Worm (Caenorhabditis elegans) whole organism, late embryonic: Measurements from ENCODE around the gene zzz-1.

ENCODE experiments used
- C08G9.2 ChIP-seq: sonication (generic microtip); optimal IDR thresholded peaks from 2 replicates; lab custom pipeline; 2016; ENCODE audit warnings: mild to moderate bottlenecking, missing genetic modification characterization, moderate library complexity, missing compliant biosample characterization
- Y22D7AL.16 ChIP-seq: sonication (generic microtip); optimal IDR thresholded peaks from 2 replicates; lab custom pipeline; 2016; ENCODE audit warnings: missing genetic modification characterization, missing compliant biosample characterization
- ahr-1 ChIP-seq: sonication (generic microtip); optimal IDR thresholded peaks from 2 replicates; lab custom pipeline; 2016; ENCODE audit warnings: missing genetic modification characterization, missing compliant biosample characterization
- ama-1 ChIP-seq: fragments of 150-350 bp; optimal IDR thresholded peaks from 2 replicates; lab custom pipeline; 2014
- ceh-19 ChIP-seq: fragments of 200-800 bp; sonication (Bioruptor generic); optimal IDR thresholded peaks from 2 replicates; lab custom pipeline; 2018; ENCODE audit warnings: mild to moderate bottlenecking, missing genetic modification characterization, missing compliant biosample characterization
- ceh-24 ChIP-seq: sonication (generic microtip); optimal IDR thresholded peaks from 2 replicates; lab custom pipeline; 2016; ENCODE audit warnings: mild to moderate bottlenecking, missing genetic modification characterization, missing compliant biosample characterization
- ceh-30 ChIP-seq: fragments of 150-350 bp; optimal IDR thresholded peaks from 2 replicates; lab custom pipeline; 2014; ENCODE audit warnings: missing biosample characterization, missing genetic modification characterization
- ceh-31 ChIP-seq: sonication (generic microtip); optimal IDR thresholded peaks from 2 replicates; lab custom pipeline; 2016; ENCODE audit warnings: missing genetic modification characterization, missing compliant biosample characterization
- ceh-34 ChIP-seq: sonication (generic microtip); optimal IDR thresholded peaks from 2 replicates; lab custom pipeline; 2016; ENCODE audit warnings: mild to moderate bottlenecking, missing genetic modification characterization, missing compliant biosample characterization
- ceh-6 ChIP-seq: fragments of 200-800 bp; sonication (Bioruptor generic); optimal IDR thresholded peaks from 2 replicates; lab custom pipeline; 2018; ENCODE audit warnings: mild to moderate bottlenecking, missing genetic modification characterization, missing compliant biosample characterization
- ceh-9 ChIP-seq: sonication (generic microtip); optimal IDR thresholded peaks from 2 replicates; lab custom pipeline; 2016; ENCODE audit warnings: mild to moderate bottlenecking, missing genetic modification characterization, inconsistent platforms, missing compliant biosample characterization
- che-1 ChIP-seq: sonication (generic microtip); optimal IDR thresholded peaks from 2 replicates; lab custom pipeline; 2016; ENCODE audit warnings: mild to moderate bottlenecking, missing genetic modification characterization, missing compliant biosample characterization
- dmd-4 ChIP-seq: sonication (generic microtip); optimal IDR thresholded peaks from 2 replicates; lab custom pipeline; 2016; ENCODE audit warnings: borderline replicate concordance, missing genetic modification characterization, missing compliant biosample characterization
- dve-1 ChIP-seq: sonication (generic microtip); optimal IDR thresholded peaks from 2 replicates; lab custom pipeline; 2017; ENCODE audit warnings: antibody characterized with exemption, mild to moderate bottlenecking, missing genetic modification characterization, missing compliant biosample characterization
- elt-2 ChIP-seq: sonication (generic microtip); optimal IDR thresholded peaks from 2 replicates; lab custom pipeline; 2016; ENCODE audit warnings: missing genetic modification reagents, missing genetic modification characterization, missing compliant biosample characterization
- fkh-10 ChIP-seq: fragments of 150-350 bp; optimal IDR thresholded peaks from 2 replicates; lab custom pipeline; 2014; ENCODE audit warnings: missing biosample characterization, missing genetic modification reagents, missing genetic modification characterization
- hlh-13 ChIP-seq: fragments of 200-800 bp; sonication (Bioruptor generic); optimal IDR thresholded peaks from 2 replicates; lab custom pipeline; 2018; ENCODE audit warnings: mild to moderate bottlenecking, missing genetic modification characterization, missing compliant biosample characterization
- hlh-30 ChIP-seq: sonication (generic microtip); optimal IDR thresholded peaks from 2 replicates; lab custom pipeline; 2017; ENCODE audit warnings: antibody characterized with exemption, missing genetic modification characterization, missing compliant biosample characterization; ENCODE audit not compliant: insufficient read depth
- hlh-6 ChIP-seq: sonication (generic microtip); optimal IDR thresholded peaks from 2 replicates; lab custom pipeline; 2016; ENCODE audit warnings: missing genotype, missing genetic modification characterization, missing compliant biosample characterization
- lin-11 ChIP-seq: fragments of 200-800 bp; sonication (Bioruptor generic); optimal IDR thresholded peaks from 2 replicates; lab custom pipeline; 2018; ENCODE audit warnings: mild to moderate bottlenecking, missing genetic modification characterization, missing compliant biosample characterization
- madf-2 ChIP-seq: sonication (generic microtip); optimal IDR thresholded peaks from 2 replicates; lab custom pipeline; 2017; ENCODE audit warnings: missing genetic modification characterization, missing compliant biosample characterization
- mec-3 ChIP-seq: sonication (generic microtip); optimal IDR thresholded peaks from 2 replicates; lab custom pipeline; 2016; ENCODE audit warnings: borderline replicate concordance, missing genetic modification characterization, missing compliant biosample characterization
- nhr-11 ChIP-seq: fragments of 150-350 bp; optimal IDR thresholded peaks from 2 replicates; lab custom pipeline; 2014; ENCODE audit warnings: missing biosample characterization, missing genetic modification characterization
- nhr-232 ChIP-seq: sonication (generic microtip); optimal IDR thresholded peaks from 2 replicates; lab custom pipeline; 2016; ENCODE audit warnings: missing genetic modification characterization, missing compliant biosample characterization
- odd-2 ChIP-seq: sonication (generic microtip); optimal IDR thresholded peaks from 2 replicates; lab custom pipeline; 2017; ENCODE audit warnings: antibody characterized with exemption, mild to moderate bottlenecking, missing genetic modification characterization, missing compliant biosample characterization
- pag-3 ChIP-seq: sonication (generic microtip); optimal IDR thresholded peaks from 2 replicates; lab custom pipeline; 2016; ENCODE audit warnings: missing compliant biosample characterization, missing genetic modification characterization, borderline replicate concordance
- pha-4 ChIP-seq: fragments of 150-350 bp; optimal IDR thresholded peaks from 2 replicates; lab custom pipeline; 2018; ENCODE audit warnings: missing biosample characterization, missing genetic modification reagents, missing genetic modification characterization
- pqm-1 ChIP-seq: sonication (generic microtip); optimal IDR thresholded peaks from 2 replicates; lab custom pipeline; 2016; ENCODE audit warnings: missing genetic modification characterization, missing compliant biosample characterization
- ref-2 ChIP-seq: sonication (generic microtip); optimal IDR thresholded peaks from 2 replicates; lab custom pipeline; 2016; ENCODE audit warnings: missing genetic modification characterization, missing compliant biosample characterization
- sdc-2 ChIP-seq: sonication (generic microtip); optimal IDR thresholded peaks from 2 replicates; lab custom pipeline; 2016; ENCODE audit warnings: missing genotype, missing genetic modification characterization, missing compliant biosample characterization
- sox-2 ChIP-seq: fragments of 200-800 bp; sonication (Bioruptor generic); IDR thresholded peaks from 2 replicates; pipeline ENCODE4 v1.3.6; 2022; ENCODE audit warnings: missing genetic modification reagents, missing genetic modification characterization, missing compliant biosample characterization
- syd-9 ChIP-seq: sonication (generic microtip); optimal IDR thresholded peaks from 2 replicates; lab custom pipeline; 2016; ENCODE audit warnings: mild to moderate bottlenecking, missing genetic modification characterization, moderate library complexity, missing compliant biosample characterization
- tbx-7 ChIP-seq: sonication (generic microtip); optimal IDR thresholded peaks from 2 replicates; lab custom pipeline; 2016; ENCODE audit warnings: missing genotype, missing genetic modification characterization, missing compliant biosample characterization
- ttx-3 ChIP-seq: sonication (generic microtip); optimal IDR thresholded peaks from 2 replicates; lab custom pipeline; 2016; ENCODE audit warnings: missing genetic modification reagents, missing genetic modification characterization, missing compliant biosample characterization
- unc-3 ChIP-seq, 2 experiments: fragments of 200-800 bp in 1 of 2; sonication (Bioruptor generic) in 1 of 2; sonication (generic microtip) in 1 of 2; conservative IDR thresholded peaks in 1 of 2; optimal IDR thresholded peaks in 1 of 2; 2 replicates each; pipeline versions ENCODE4 v1.3.6 to Lab custom; 2016 to 2022; ENCODE audit warnings: missing compliant biosample characterization in 2 of 2, missing genetic modification characterization in 2 of 2, missing genetic modification reagents in 1 of 2
- ztf-16 ChIP-seq: sonication (generic microtip); optimal IDR thresholded peaks from 2 replicates; lab custom pipeline; 2017; ENCODE audit warnings: missing genetic modification characterization, missing compliant biosample characterization

The zzz-1 gene

DNA sequence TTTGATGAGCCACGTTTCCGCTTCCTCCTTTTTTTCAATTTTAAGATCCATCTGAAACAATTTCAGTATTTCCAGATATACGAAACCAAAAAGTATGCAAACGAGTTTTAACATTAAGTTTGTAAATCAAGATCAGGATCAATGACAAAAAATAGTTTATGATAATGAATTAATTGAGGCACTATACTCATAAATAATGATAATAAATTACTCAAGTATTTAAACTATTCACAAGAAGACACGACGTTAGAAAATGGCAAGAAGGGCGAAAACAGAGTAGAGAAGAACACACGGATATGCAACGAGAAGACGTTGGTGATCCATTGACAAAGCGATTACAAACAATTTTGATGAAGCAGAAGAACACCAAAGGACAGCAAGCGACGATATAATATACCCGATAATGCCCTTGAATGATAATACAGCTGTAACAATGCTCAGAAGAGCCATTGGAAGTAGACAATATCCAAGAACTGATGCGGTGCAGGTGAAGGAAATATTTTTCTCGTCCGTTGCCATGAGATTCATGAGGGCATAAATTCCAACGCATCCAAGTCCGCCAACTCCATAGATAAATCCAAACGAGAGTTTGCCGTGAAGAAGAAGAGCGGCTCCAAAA is 15.4 kb downstream of the zzz-1 start, which contains the start of gene F32D8.4:
TSS of gene F32D8.4 (minus strand) at position 51 of the 619 bp plus-strand sequence.
- TF ChIP-seq sdc-2 (tag; lab: Kevin White, UChicago) (no peak), ref-2 (tag; lab: Kevin White, UChicago) (no peak), syd-9 (no peak), lin-11 (no peak), ama-1 (no peak), nhr-232 (tag; lab: Kevin White, UChicago) (no peak), ahr-1 (tag; lab: Kevin White, UChicago) (no peak), madf-2 (tag; lab: Kevin White, UChicago) (no peak), mec-3 (tag; lab: Kevin White, UChicago) (no peak), ceh-34 (tag; lab: Kevin White, UChicago) (no peak), hlh-30 (no peak), nhr-11 (tag; lab: Kevin White, UChicago) (no peak), che-1 (tag; lab: Kevin White, UChicago) (no peak), ceh-9 (tag; lab: Kevin White, UChicago) (no peak), sox-2 (GFP tag; lab: Robert Waterston, UW) (no peak), C08G9.2 (tag; lab: Kevin White, UChicago) (no peak), ceh-30 (tag; lab: Kevin White, UChicago) (no peak)

- no peak for TF ChIP-seq dve-1 (tag; lab: Kevin White, UChicago)
- no peak for TF ChIP-seq pag-3 (tag; lab: Kevin White, UChicago)
- no peak for TF ChIP-seq ttx-3 (tag; lab: Kevin White, UChicago)
- TF ChIP-seq mec-3 (tag; lab: Kevin White, UChicago): no peak
- TF ChIP-seq ztf-16 (tag; lab: Kevin White, UChicago): no peak
- no peak for TF ChIP-seq ceh-24 (tag; lab: Kevin White, UChicago)
- no peak for TF ChIP-seq ceh-30 (tag; lab: Kevin White, UChicago)
- no peak for TF ChIP-seq tbx-7
- no peak for TF ChIP-seq fkh-10 (GFP tag; lab: Kevin White, UChicago)
- TF ChIP-seq dmd-4: no peak
- TF ChIP-seq Y22D7AL.16 (tag; lab: Kevin White, UChicago): no peak
- TF ChIP-seq ceh-31 (tag; lab: Kevin White, UChicago): no peak
Observed at ce11 chrV:10890980-10891379, 18.0 kb downstream of the zzz-1 start, which contains the start of gene F32D8.12. F32D8.12 (minus strand) TSS chrV:10891027.

- TF ChIP-seq unc-3 (GFP tag; conservative IDR thresholded peaks at IDR 0.05; lab: Robert Waterston, UW) (no peak), unc-3 (tag; optimal IDR thresholded peaks at IDR 0.05; lab: Kevin White, UChicago) (no peak)
- TF ChIP-seq, all 69 proteins: peak for 0
Observed at ce11 chrV:10889774-10890173, 19.2 kb downstream of the zzz-1 start.

- TF ChIP-seq ref-2 (tag; lab: Kevin White, UChicago) (no peak), pqm-1 (tag; lab: Kevin White, UChicago) (no peak), C08G9.2 (tag; lab: Kevin White, UChicago) (no peak), hlh-6 (tag; lab: Kevin White, UChicago) (no peak), ztf-16 (tag; lab: Kevin White, UChicago) (no peak), nhr-232 (tag; lab: Kevin White, UChicago) (no peak), mec-3 (tag; lab: Kevin White, UChicago) (no peak), pha-4 (tag; lab: Kevin White, UChicago) (no peak), ceh-19 (GFP tag; lab: Kevin White, UChicago) (no peak), odd-2 (tag; lab: Kevin White, UChicago) (no peak), ahr-1 (tag; lab: Kevin White, UChicago) (no peak), ceh-9 (tag; lab: Kevin White, UChicago) (no peak), hlh-13 (GFP tag; lab: Kevin White, UChicago) (no peak), ceh-6 (GFP tag; lab: Kevin White, UChicago) (no peak), ceh-31 (tag; lab: Kevin White, UChicago) (no peak), elt-2 (tag; lab: Kevin White, UChicago) (no peak)
Observed at ce11 chrV:10889036-10889435, 19.9 kb downstream of the zzz-1 start, which contains the start of gene F32D8.11. F32D8.11 (minus strand) TSS chrV:10889136.
